Worm (Caenorhabditis elegans) whole organism, L3 larva: ENCODE results near the gene T24A6.7.
"Not testable (repeated sequence)": the region's sequence is repeated elsewhere in the genome, so short reads cannot be mapped to it uniquely, and the experiment has no call there.

Experiments used
- R02D3.7 ChIP-seq: fragments of 150-350 bp; optimal IDR thresholded peaks from 2 replicates; lab custom pipeline; 2014; ENCODE audit warnings: missing biosample characterization, missing genetic modification characterization
- elt-3 ChIP-seq, 3 experiments: fragments of 150-350 bp in 1 of 3; sonication (generic microtip) in 2 of 3; optimal IDR thresholded peaks; 2 replicates in 2 of 3; 4 replicates in 1 of 3; lab custom pipeline; 2014 to 2017; ENCODE audit warnings: missing biosample characterization in 3 of 3, missing genetic modification characterization in 3 of 3
- nhr-12 ChIP-seq: fragments of 150-350 bp; optimal IDR thresholded peaks from 2 replicates; lab custom pipeline; 2014; ENCODE audit warnings: missing biosample characterization, missing genetic modification characterization
- nhr-77 ChIP-seq: fragments of 150-350 bp; optimal IDR thresholded peaks from 2 replicates; lab custom pipeline; 2014; ENCODE audit warnings: missing biosample characterization, missing genetic modification characterization
- snpc-4 ChIP-seq: fragments of 150-350 bp; optimal IDR thresholded peaks from 2 replicates; lab custom pipeline; 2014; ENCODE audit warnings: missing biosample characterization, missing genetic modification characterization
- ztf-11 ChIP-seq: fragments of 150-350 bp; optimal IDR thresholded peaks from 2 replicates; lab custom pipeline; 2014; ENCODE audit warnings: missing biosample characterization, missing genetic modification characterization

DNA sequence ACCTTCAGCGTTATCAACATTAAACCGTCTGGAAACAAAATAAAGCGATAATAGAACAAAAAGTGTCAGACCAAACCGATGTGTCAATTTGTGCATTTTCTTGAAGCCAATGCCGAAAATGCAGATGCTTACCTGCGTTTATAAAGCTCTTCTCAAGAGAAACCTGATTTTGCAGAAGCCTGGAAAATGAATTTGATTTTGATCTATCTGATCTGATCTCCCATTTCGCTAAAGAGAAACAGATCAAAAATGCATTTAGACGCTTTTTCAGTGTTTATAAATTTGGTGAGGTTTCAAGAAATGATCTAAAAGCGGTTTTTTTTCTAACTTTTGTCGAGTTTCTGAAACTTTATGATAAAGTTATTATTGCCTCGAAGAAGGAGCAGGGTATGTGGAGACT is 37.8 kb downstream of the T24A6.7 start, which contains the start of gene T24A6.16:
- TF ChIP-seq elt-3 (tag; optimal IDR thresholded peaks at IDR 0.05; lab: Kevin White, UChicago); ztf-11; nhr-12 (tag; lab: Kevin White, UChicago); nhr-77; R02D3.7 (tag; lab: Kevin White, UChicago); snpc-4 (tag; lab: Kevin White, UChicago): not testable (repeated sequence)
